Worm (Caenorhabditis elegans): ENCODE measurements around the gene nhr-233.

DNA sequence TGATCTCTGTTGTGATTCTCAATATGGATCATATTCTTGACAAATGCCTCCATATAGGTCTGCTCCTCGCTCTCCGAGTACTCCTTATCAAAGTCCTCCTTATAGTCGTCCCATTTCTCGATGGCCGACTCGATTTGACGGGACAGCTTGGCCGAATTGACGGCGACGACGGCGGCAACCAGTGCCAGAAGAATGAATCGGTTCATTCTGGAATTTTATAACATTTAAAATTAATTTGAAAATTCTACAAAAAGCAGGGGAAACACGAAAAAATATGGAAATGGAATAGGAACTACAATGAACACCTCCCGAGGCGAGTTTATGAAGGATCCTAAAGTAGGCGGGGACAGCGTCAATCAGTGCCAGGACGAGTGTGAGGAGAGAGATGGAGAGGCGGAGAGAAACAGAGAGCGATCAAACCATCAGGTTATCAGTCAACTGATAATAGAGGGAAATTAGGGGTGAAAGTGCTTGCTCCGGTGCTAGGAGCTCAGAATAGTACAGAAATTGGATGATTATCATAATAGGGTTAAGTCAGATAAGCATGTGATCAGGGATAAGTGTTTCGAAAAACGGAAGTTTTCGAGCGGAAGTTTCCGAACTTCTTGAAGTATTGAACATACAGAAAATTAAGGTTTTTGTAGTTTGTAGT lies 24.7 kb upstream of the nhr-233 start, which contains the start of gene cpl-1:
- TF ChIP-seq ztf-11 (tag; optimal IDR thresholded peaks at IDR 0.05), result no peak
- TF ChIP-seq ham-2 (GFP tag; optimal IDR thresholded peaks at IDR 0.05), result no peak
- no peak for TF ChIP-seq lsy-2 (tag; optimal IDR thresholded peaks at IDR 0.05)
- no peak for TF ChIP-seq elt-1 (tag; optimal IDR thresholded peaks at IDR 0.05; ENCODE audit: borderline replicate concordance, insufficient read depth)
- no peak for TF ChIP-seq mls-2 (tag; optimal IDR thresholded peaks at IDR 0.05)
- TF ChIP-seq nhr-28 (tag; optimal IDR thresholded peaks at IDR 0.05), result no peak
- no peak for TF ChIP-seq nhr-12 (tag; optimal IDR thresholded peaks at IDR 0.05)
- no peak for TF ChIP-seq unc-62 (GFP tag; optimal IDR thresholded peaks at IDR 0.05)
- no peak for TF ChIP-seq unc-39 (tag; optimal IDR thresholded peaks at IDR 0.05)
- TF ChIP-seq lin-13 (tag; optimal IDR thresholded peaks at IDR 0.05), result no peak
- TF ChIP-seq mep-1 (tag; optimal IDR thresholded peaks at IDR 0.05), result no peak
- no peak for TF ChIP-seq blmp-1 (tag; optimal IDR thresholded peaks at IDR 0.05)
